Worm (Caenorhabditis elegans): ENCODE measurements around the gene W01A11.1.

The W01A11.1 gene

ce11 chrV:6549148-6549547, 50.1 kb downstream of the W01A11.1 start, which contains the start of gene K04A8.20:
Gene K04A8.20 (plus strand): TSS chrV:6549448.
- TF ChIP-seq lin-1 (GFP tag; IDR thresholded peaks at IDR 0.05) (no peak), dve-1 (tag; optimal IDR thresholded peaks at IDR 0.05; ENCODE audit: insufficient read depth) (peak; percentile 2)

- no peak for TF ChIP-seq daf-12 (tag; optimal IDR thresholded peaks at IDR 0.05)
- TF ChIP-seq daf-16 (GFP tag; optimal IDR thresholded peaks at IDR 0.05), result no peak
- TF ChIP-seq daf-16 (tag; optimal IDR thresholded peaks at IDR 0.05), result peak; percentile 53
- TF ChIP-seq dve-1 (tag; optimal IDR thresholded peaks at IDR 0.05; ENCODE audit: insufficient read depth), result peak; percentile 1
These were observed 50.8 kb downstream of the W01A11.1 start, which contains the start of gene lipl-4 for ce11 chrV:6549871-6550270. Gene lipl-4 (plus strand): TSS chrV:6550171.

- TF ChIP-seq daf-12 (tag; optimal IDR thresholded peaks at IDR 0.05) (no peak), ceh-20 (GFP tag; IDR thresholded peaks at IDR 0.05) (no peak), ceh-82 (tag; optimal IDR thresholded peaks at IDR 0.05) (no peak), nhr-77 (tag; optimal IDR thresholded peaks at IDR 0.05) (peak; percentile 30), ZK546.5 (tag; optimal IDR thresholded peaks at IDR 0.05) (no peak), zfp-2 (tag; optimal IDR thresholded peaks at IDR 0.05) (no peak), mxl-3 (GFP tag; optimal IDR thresholded peaks at IDR 0.05) (no peak), F10B5.3 (tag; optimal IDR thresholded peaks at IDR 0.05) (no peak), lin-1 (GFP tag; IDR thresholded peaks at IDR 0.05) (0 out of 2 replicates have a peak, but pooled peaks have one; percentile 42), arid-1 (GFP tag; conservative IDR thresholded peaks at IDR 0.05) (peak; percentile 64; the same call in 1 of the 2 replicates), pha-4 (GFP tag; IDR thresholded peaks at IDR 0.05) (peak; percentile 76; the same call in 1 of the 2 replicates), pha-4 (tag; optimal IDR thresholded peaks at IDR 0.05) (no peak), hmg-1.1 (GFP tag; IDR thresholded peaks at IDR 0.05) (peak; percentile 41; the same call in 1 of the 2 replicates), ceh-28 (tag; optimal IDR thresholded peaks at IDR 0.05) (no peak), tra-1 (GFP tag; IDR thresholded peaks at IDR 0.05) (peak; percentile 83), T26A8.4 (GFP tag; IDR thresholded peaks at IDR 0.05) (peak; percentile 52; the same call in 1 of the 2 replicates), mep-1 (tag; optimal IDR thresholded peaks at IDR 0.05) (no peak), daf-19 (GFP tag; conservative IDR thresholded peaks at IDR 0.05) (0 out of 2 replicates have a peak, but pooled peaks have one; percentile 63), Y5F2A.4 (GFP tag; optimal IDR thresholded peaks at IDR 0.05) (no peak), lin-29 (GFP tag; IDR thresholded peaks at IDR 0.05) (no peak), pqm-1 (tag; optimal IDR thresholded peaks at IDR 0.05) (no peak), Y48G9A.11 (GFP tag; IDR thresholded peaks at IDR 0.05) (peak; percentile 69; the same call in 1 of the 2 replicates), nhr-25 (tag; optimal IDR thresholded peaks at IDR 0.05; ENCODE audit: borderline replicate concordance, insufficient read depth) (no peak), unc-130 (GFP tag; optimal IDR thresholded peaks at IDR 0.05) (peak; percentile 21), F44E2.7 (GFP tag; IDR thresholded peaks at IDR 0.05) (0 out of 2 replicates have a peak, but pooled peaks have one; percentile 62), nhr-41 (GFP tag; IDR thresholded peaks at IDR 0.05) (0 out of 2 replicates have a peak, but pooled peaks have one; percentile 34), dmd-9 (GFP tag; IDR thresholded peaks at IDR 0.05) (0 out of 2 replicates have a peak, but pooled peaks have one; percentile 70), lir-3 (tag; optimal IDR thresholded peaks at IDR 0.05) (no peak), dve-1 (tag; optimal IDR thresholded peaks at IDR 0.05; ENCODE audit: insufficient read depth) (peak; percentile 63), ceh-32 (tag; optimal IDR thresholded peaks at IDR 0.05; ENCODE audit: poor library complexity) (no peak), rbr-2 (tag; optimal IDR thresholded peaks at IDR 0.05) (peak; percentile 9), daf-16 (GFP tag; optimal IDR thresholded peaks at IDR 0.05) (peak in 1 of 2 experiments; percentile 62), daf-16 (tag; optimal IDR thresholded peaks at IDR 0.05) (peak; percentile 46), F37D6.2 (tag; optimal IDR thresholded peaks at IDR 0.05) (no peak), madf-9 (GFP tag; conservative IDR thresholded peaks at IDR 0.05) (peak; percentile 75; the same call in 1 of the 2 replicates), nhr-10 (tag; optimal IDR thresholded peaks at IDR 0.05) (no peak), nhr-102 (tag; optimal IDR thresholded peaks at IDR 0.05) (no peak), lsy-2 (tag; optimal IDR thresholded peaks at IDR 0.05) (no peak), snpc-1.2 (GFP tag; IDR thresholded peaks at IDR 0.05) (no peak), D1046.2 (GFP tag; IDR thresholded peaks at IDR 0.05) (0 out of 2 replicates have a peak, but pooled peaks have one; percentile 49), ctbp-1 (GFP tag; IDR thresholded peaks at IDR 0.05) (0 out of 2 replicates have a peak, but pooled peaks have one; percentile 27), nhr-48 (tag; optimal IDR thresholded peaks at IDR 0.05) (no peak), attf-4 (tag; optimal IDR thresholded peaks at IDR 0.05) (no peak)
These were observed 52.8 kb downstream of the W01A11.1 start, which contains the start of gene twk-10 for ce11 chrV:6551707-6552390. Gene twk-10 (plus strand): TSS chrV:6552340.
